Worm (Caenorhabditis elegans): ENCODE data around the gene K10C2.8.

ce11 chrX:6410177-6410765 lies 27.2 kb downstream of the K10C2.8 start, which contains the start of gene mup-2:
- TF ChIP-seq egl-27 (tag; optimal IDR thresholded peaks at IDR 0.05) (no peak), mdl-1 (tag; optimal IDR thresholded peaks at IDR 0.05) (peak in 1 of 2 experiments; percentile 19), pqm-1 (tag; optimal IDR thresholded peaks at IDR 0.05) (no peak), nhr-77 (tag; optimal IDR thresholded peaks at IDR 0.05) (no peak), tag-97 (GFP tag; IDR thresholded peaks at IDR 0.05) (no peak), F37D6.2 (tag; optimal IDR thresholded peaks at IDR 0.05) (no peak), ama-1 (optimal IDR thresholded peaks at IDR 0.05) (no peak), jun-1 (tag; optimal IDR thresholded peaks at IDR 0.05) (no peak), cey-2 (tag; optimal IDR thresholded peaks at IDR 0.05; ENCODE audit: borderline replicate concordance, insufficient read depth) (no peak), unc-62 (GFP tag; optimal IDR thresholded peaks at IDR 0.05 in 1 of 2) (no peak), unc-62 (tag; optimal IDR thresholded peaks at IDR 0.05) (no peak)
